Worm (Caenorhabditis elegans): ENCODE results near the gene C53A3.1.

DNA sequence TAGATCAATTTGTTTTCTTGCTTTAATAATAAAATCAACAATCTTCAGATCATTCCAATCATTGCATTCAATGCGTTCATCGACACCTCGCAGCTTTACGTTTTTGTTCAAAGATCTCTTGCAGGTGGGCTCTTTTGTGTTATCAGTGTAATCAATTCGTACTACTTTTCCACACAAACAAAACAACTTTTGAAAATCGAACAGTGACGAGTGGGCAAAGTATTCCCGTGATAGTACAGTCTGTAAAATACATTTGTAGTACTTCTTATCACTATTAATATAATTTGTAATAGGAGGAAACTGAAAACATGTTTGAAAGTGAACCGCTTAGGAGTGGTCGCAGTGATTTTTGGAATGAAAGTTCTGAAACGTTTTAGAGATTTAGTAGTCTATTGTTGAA, 5.0 kb upstream of the C53A3.1 start, which contains the start of gene pgph-2:
- TF ChIP-seq tbx-2 (tag; optimal IDR thresholded peaks at IDR 0.05) (no peak), dve-1 (tag; optimal IDR thresholded peaks at IDR 0.05) (no peak), sox-2 (GFP tag; IDR thresholded peaks at IDR 0.05) (no peak), pqm-1 (tag; optimal IDR thresholded peaks at IDR 0.05) (no peak), nhr-11 (tag; optimal IDR thresholded peaks at IDR 0.05) (no peak), pha-4 (tag; optimal IDR thresholded peaks at IDR 0.05) (no peak), nhr-232 (tag; optimal IDR thresholded peaks at IDR 0.05) (no peak), ceh-22 (tag; optimal IDR thresholded peaks at IDR 0.05) (no peak), unc-55 (GFP tag; optimal IDR thresholded peaks at IDR 0.05) (no peak), dmd-4 (tag; optimal IDR thresholded peaks at IDR 0.05; ENCODE audit: borderline replicate concordance) (no peak)

Data from whole organism, late embryonic.